Fruit fly (Drosophila melanogaster) whole organism, prepupa: Measurements from ENCODE around the gene CG9106.

Experiments used
- CG16779 ChIP-seq: fragments of 200-800 bp; sonication (Bioruptor generic); optimal IDR thresholded peaks from 3 replicates; lab custom pipeline; 2017; ENCODE audit warnings: missing biosample characterization, mild to moderate bottlenecking, missing genetic modification characterization
- CG32006 ChIP-seq: fragments of 200-800 bp; sonication (Bioruptor generic); optimal IDR thresholded peaks from 3 replicates; lab custom pipeline; 2017; ENCODE audit warnings: missing biosample characterization, mild to moderate bottlenecking, missing genetic modification characterization
- CG34406 ChIP-seq: fragments of 200-800 bp; sonication (Bioruptor generic); optimal IDR thresholded peaks from 3 replicates; lab custom pipeline; 2016; ENCODE audit warnings: missing biosample characterization, missing genetic modification characterization
- Hr38 ChIP-seq: sonication (Bioruptor generic); optimal IDR thresholded peaks from 2 replicates; lab custom pipeline; 2016; ENCODE audit warnings: missing biosample characterization, missing genetic modification characterization
- Lpt ChIP-seq: fragments of 200-800 bp; sonication (Bioruptor generic); optimal IDR thresholded peaks from 3 replicates; lab custom pipeline; 2016; ENCODE audit warnings: missing biosample characterization, missing genetic modification characterization
- Sox14 ChIP-seq: fragments of 200-800 bp; sonication (Bioruptor generic); optimal IDR thresholded peaks from 3 replicates; lab custom pipeline; 2016; ENCODE audit warnings: missing biosample characterization, missing genetic modification characterization
- esn ChIP-seq: fragments of 200-800 bp; sonication (Bioruptor generic); optimal IDR thresholded peaks from 2 replicates; lab custom pipeline; 2016; ENCODE audit warnings: missing biosample characterization, mild to moderate bottlenecking, missing genetic modification characterization, moderate library complexity
- pdm3 ChIP-seq: fragments of 200-800 bp; sonication (Bioruptor generic); optimal IDR thresholded peaks from 3 replicates; lab custom pipeline; 2016; ENCODE audit warnings: missing biosample characterization, missing genetic modification characterization
- topi ChIP-seq: fragments of 200-800 bp; sonication (Bioruptor generic); optimal IDR thresholded peaks from 3 replicates; lab custom pipeline; 2016; ENCODE audit warnings: missing biosample characterization, missing genetic modification characterization

DNA sequence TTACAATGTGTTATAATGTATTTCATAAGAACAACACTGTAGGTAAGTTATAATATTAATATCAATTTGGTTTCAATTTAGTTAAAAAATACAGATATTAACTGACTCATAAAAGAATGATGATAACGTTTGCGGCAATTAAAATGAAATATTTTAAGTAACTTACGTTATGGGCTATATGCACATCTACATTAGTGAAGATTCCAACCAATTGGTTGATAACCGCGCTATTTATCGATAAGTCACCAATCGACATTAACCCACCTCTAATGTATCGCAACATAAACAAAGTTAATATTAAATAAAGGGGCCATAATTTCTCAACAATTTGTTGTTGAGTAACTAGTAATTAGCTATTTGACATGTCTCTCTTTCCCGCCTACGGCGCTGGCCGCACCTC, 20.6 kb upstream of the CG9106 start, which contains the start of gene CG5877:
- TF ChIP-seq Hr38, result no peak
- no peak for TF ChIP-seq CG34406 (GFP tag; lab: Kevin White, UChicago)
- TF ChIP-seq pdm3, result no peak
- TF ChIP-seq esn (GFP tag; lab: Kevin White, UChicago), result no peak
- no peak for TF ChIP-seq Sox14 (GFP tag; lab: Kevin White, UChicago)
- TF ChIP-seq CG16779 (tag; lab: Kevin White, UChicago), result no peak
- TF ChIP-seq CG32006 (GFP tag; lab: Kevin White, UChicago), result no peak
- TF ChIP-seq Lpt (GFP tag; lab: Kevin White, UChicago), result no peak
- no peak for TF ChIP-seq topi (GFP tag; lab: Kevin White, UChicago)
